Worm (Caenorhabditis elegans) whole organism, L2 larva: ENCODE data around the gene M88.4.
A peak's percentile ranks its signal among the peaks of the same experiment; 100 is the strongest.

Source experiments
- C34F6.9 ChIP-seq: fragments of 150-350 bp; optimal IDR thresholded peaks from 2 replicates; lab custom pipeline; 2014; ENCODE audit warnings: missing biosample characterization, missing genetic modification characterization
- F13H6.1 ChIP-seq: sonication (generic microtip); optimal IDR thresholded peaks from 2 replicates; lab custom pipeline; 2016; ENCODE audit warnings: missing genetic modification characterization, missing compliant biosample characterization
- R02D3.7 ChIP-seq: fragments of 150-350 bp; optimal IDR thresholded peaks from 2 replicates; lab custom pipeline; 2014; ENCODE audit warnings: missing biosample characterization, missing genetic modification characterization
- Y55F3AM.14 ChIP-seq: fragments of 200-800 bp; sonication (Bioruptor generic); optimal IDR thresholded peaks from 2 replicates; lab custom pipeline; 2018; ENCODE audit warnings: mild to moderate bottlenecking, missing genetic modification characterization, missing compliant biosample characterization
- ZK546.5 ChIP-seq: sonication (generic microtip); optimal IDR thresholded peaks from 2 replicates; lab custom pipeline; 2017; ENCODE audit warnings: missing biosample characterization, missing genetic modification characterization
- alr-1 ChIP-seq: fragments of 150-350 bp; optimal IDR thresholded peaks from 2 replicates; lab custom pipeline; 2014; ENCODE audit warnings: missing biosample characterization, missing genetic modification characterization
- aly-2 ChIP-seq: fragments of 150-350 bp; optimal IDR thresholded peaks from 2 replicates; lab custom pipeline; 2014; ENCODE audit warnings: missing biosample characterization, missing genetic modification characterization
- ama-1 ChIP-seq: fragments of 150-350 bp; optimal IDR thresholded peaks from 2 replicates; lab custom pipeline; 2018; ENCODE audit warnings: inconsistent platforms
- blmp-1 ChIP-seq: sonication (generic microtip); optimal IDR thresholded peaks from 2 replicates; lab custom pipeline; 2017; ENCODE audit warnings: missing genetic modification characterization, mild to moderate bottlenecking, missing compliant biosample characterization, antibody characterized with exemption, moderate library complexity; ENCODE audit not compliant: insufficient read depth
- ceh-16 ChIP-seq: fragments of 150-350 bp; optimal IDR thresholded peaks from 2 replicates; lab custom pipeline; 2014; ENCODE audit warnings: missing biosample characterization, missing genetic modification characterization
- ceh-82 ChIP-seq: fragments of 150-350 bp; optimal IDR thresholded peaks from 2 replicates; lab custom pipeline; 2014; ENCODE audit warnings: missing biosample characterization, missing genetic modification characterization
- crh-2 ChIP-seq: sonication (generic microtip); optimal IDR thresholded peaks from 2 replicates; lab custom pipeline; 2017; ENCODE audit warnings: missing biosample characterization, missing genetic modification characterization
- dmd-4 ChIP-seq: sonication (generic microtip); optimal IDR thresholded peaks from 2 replicates; lab custom pipeline; 2017; ENCODE audit warnings: missing biosample characterization, missing genetic modification characterization
- egl-27 ChIP-seq: sonication (generic microtip); optimal IDR thresholded peaks from 3 replicates; lab custom pipeline; 2017; ENCODE audit warnings: missing biosample characterization, missing genetic modification reagents, missing genetic modification characterization
- elt-1 ChIP-seq: fragments of 150-350 bp; optimal IDR thresholded peaks from 2 replicates; lab custom pipeline; 2014; ENCODE audit warnings: missing biosample characterization, missing genetic modification characterization
- elt-3 ChIP-seq: sonication (generic microtip); optimal IDR thresholded peaks from 2 replicates; lab custom pipeline; 2017; ENCODE audit warnings: missing biosample characterization, missing genetic modification characterization
- fos-1 ChIP-seq: fragments of 150-350 bp; optimal IDR thresholded peaks from 2 replicates; lab custom pipeline; 2014; ENCODE audit warnings: missing biosample characterization, missing genetic modification characterization
- gmeb-1 ChIP-seq: fragments of 150-350 bp; optimal IDR thresholded peaks from 2 replicates; lab custom pipeline; 2014; ENCODE audit warnings: missing biosample characterization, missing genetic modification characterization
- lin-11 ChIP-seq: fragments of 150-350 bp; sonication (generic microtip); optimal IDR thresholded peaks from 2 replicates; lab custom pipeline; 2014; ENCODE audit warnings: missing biosample characterization, missing genetic modification characterization, inconsistent platforms, mixed read lengths
- lin-13 ChIP-seq: fragments of 150-350 bp; optimal IDR thresholded peaks from 2 replicates; lab custom pipeline; 2014; ENCODE audit warnings: missing biosample characterization, missing genetic modification reagents, missing genetic modification characterization
- lin-39 ChIP-seq: fragments of 150-350 bp; optimal IDR thresholded peaks from 2 replicates; lab custom pipeline; 2014; ENCODE audit warnings: missing biosample characterization, missing genetic modification reagents, missing genetic modification characterization
- lsy-2 ChIP-seq, 2 experiments: fragments of 150-350 bp in 1 of 2; sonication (generic microtip) in 1 of 2; optimal IDR thresholded peaks; 2 replicates each; lab custom pipeline; 2014 to 2017; ENCODE audit warnings: missing biosample characterization in 2 of 2, missing genetic modification characterization in 2 of 2
- mab-5 ChIP-seq: fragments of 150-350 bp; optimal IDR thresholded peaks from 2 replicates; lab custom pipeline; 2014; ENCODE audit warnings: missing biosample characterization, missing genetic modification characterization
- mbf-1 ChIP-seq: sonication (generic microtip); optimal IDR thresholded peaks from 2 replicates; lab custom pipeline; 2017; ENCODE audit warnings: missing biosample characterization, missing genetic modification characterization
- mdl-1 ChIP-seq, 2 experiments: fragments of 150-350 bp in 1 of 2; sonication (generic microtip) in 1 of 2; optimal IDR thresholded peaks; 2 replicates each; lab custom pipeline; 2017; ENCODE audit warnings: missing biosample characterization in 2 of 2, missing genetic modification characterization in 2 of 2
- nhr-10 ChIP-seq: sonication (generic microtip); optimal IDR thresholded peaks from 2 replicates; lab custom pipeline; 2017; ENCODE audit warnings: missing biosample characterization, missing genetic modification characterization
- nhr-11 ChIP-seq: fragments of 150-350 bp; optimal IDR thresholded peaks from 2 replicates; lab custom pipeline; 2014; ENCODE audit warnings: missing biosample characterization, missing genetic modification characterization
- nhr-12 ChIP-seq: fragments of 150-350 bp; optimal IDR thresholded peaks from 2 replicates; lab custom pipeline; 2014; ENCODE audit warnings: missing biosample characterization, missing genetic modification characterization
- nhr-129 ChIP-seq: fragments of 150-350 bp; optimal IDR thresholded peaks from 2 replicates; lab custom pipeline; 2014; ENCODE audit warnings: missing biosample characterization, missing genetic modification characterization
- nhr-21 ChIP-seq: fragments of 150-350 bp; optimal IDR thresholded peaks from 2 replicates; lab custom pipeline; 2014; ENCODE audit warnings: missing biosample characterization, missing genetic modification characterization
- nhr-23 ChIP-seq: fragments of 150-350 bp; optimal IDR thresholded peaks from 2 replicates; lab custom pipeline; 2014; ENCODE audit warnings: missing biosample characterization, missing genetic modification reagents, missing genetic modification characterization
- nhr-237 ChIP-seq: fragments of 150-350 bp; optimal IDR thresholded peaks from 2 replicates; lab custom pipeline; 2014; ENCODE audit warnings: missing biosample characterization, missing genetic modification characterization
- nhr-25 ChIP-seq: fragments of 150-350 bp; sonication (generic microtip); optimal IDR thresholded peaks from 3 replicates; lab custom pipeline; 2014; ENCODE audit warnings: missing biosample characterization, missing genetic modification characterization
- nhr-6 ChIP-seq: fragments of 150-350 bp; optimal IDR thresholded peaks from 2 replicates; lab custom pipeline; 2014; ENCODE audit warnings: missing biosample characterization, missing genetic modification characterization
- nhr-77 ChIP-seq: fragments of 150-350 bp; optimal IDR thresholded peaks from 2 replicates; lab custom pipeline; 2014; ENCODE audit warnings: missing biosample characterization, missing genetic modification characterization
- peb-1 ChIP-seq: fragments of 150-350 bp; optimal IDR thresholded peaks from 2 replicates; lab custom pipeline; 2014; ENCODE audit warnings: missing biosample characterization, missing genetic modification characterization
- sem-4 ChIP-seq: fragments of 150-350 bp; optimal IDR thresholded peaks from 2 replicates; lab custom pipeline; 2014; ENCODE audit warnings: missing biosample characterization, missing genetic modification reagents, missing genetic modification characterization
- skn-1 ChIP-seq: sonication (generic microtip); optimal IDR thresholded peaks from 2 replicates; lab custom pipeline; 2017; ENCODE audit warnings: missing biosample characterization, missing genetic modification characterization
- sma-3 ChIP-seq: sonication (generic microtip); optimal IDR thresholded peaks from 2 replicates; lab custom pipeline; 2016; ENCODE audit warnings: missing genetic modification reagents, missing genetic modification characterization, missing compliant biosample characterization
- sma-9 ChIP-seq, 2 experiments: fragments of 150-350 bp in 1 of 2; sonication (generic microtip) in 1 of 2; optimal IDR thresholded peaks; 2 replicates each; lab custom pipeline; 2014 to 2016; ENCODE audit warnings: missing genetic modification characterization in 2 of 2, mild to moderate bottlenecking in 1 of 2, missing biosample characterization in 1 of 2, missing compliant biosample characterization in 1 of 2, missing genetic modification reagents in 1 of 2, moderate library complexity in 1 of 2
- snpc-4 ChIP-seq: fragments of 150-350 bp; optimal IDR thresholded peaks from 2 replicates; lab custom pipeline; 2014; ENCODE audit warnings: missing biosample characterization, missing genetic modification characterization
- unc-39 ChIP-seq: fragments of 150-350 bp; optimal IDR thresholded peaks from 2 replicates; lab custom pipeline; 2014; ENCODE audit warnings: missing biosample characterization, missing genetic modification characterization
- unc-55 ChIP-seq: fragments of 150-350 bp; sonication (generic microtip); optimal IDR thresholded peaks from 3 replicates; lab custom pipeline; 2014; ENCODE audit warnings: missing biosample characterization, missing genetic modification reagents, missing genetic modification characterization
- unc-62 ChIP-seq: fragments of 150-350 bp; optimal IDR thresholded peaks from 2 replicates; lab custom pipeline; 2014; ENCODE audit warnings: missing biosample characterization, missing genetic modification reagents, missing genetic modification characterization
- zag-1 ChIP-seq: fragments of 150-350 bp; optimal IDR thresholded peaks from 2 replicates; lab custom pipeline; 2014; ENCODE audit warnings: missing biosample characterization, missing genetic modification characterization
- ztf-1 ChIP-seq: fragments of 200-800 bp; sonication (Bioruptor generic); conservative IDR thresholded peaks from 2 replicates; pipeline ENCODE4 v1.3.6; 2022; ENCODE audit warnings: missing genetic modification characterization, missing compliant biosample characterization
- ztf-11 ChIP-seq: sonication (generic microtip); optimal IDR thresholded peaks from 2 replicates; lab custom pipeline; 2017; ENCODE audit warnings: missing biosample characterization, missing genetic modification characterization
- ztf-4 ChIP-seq: fragments of 150-350 bp; optimal IDR thresholded peaks from 2 replicates; lab custom pipeline; 2014; ENCODE audit warnings: missing biosample characterization, missing genetic modification characterization

Gene M88.4

DNA sequence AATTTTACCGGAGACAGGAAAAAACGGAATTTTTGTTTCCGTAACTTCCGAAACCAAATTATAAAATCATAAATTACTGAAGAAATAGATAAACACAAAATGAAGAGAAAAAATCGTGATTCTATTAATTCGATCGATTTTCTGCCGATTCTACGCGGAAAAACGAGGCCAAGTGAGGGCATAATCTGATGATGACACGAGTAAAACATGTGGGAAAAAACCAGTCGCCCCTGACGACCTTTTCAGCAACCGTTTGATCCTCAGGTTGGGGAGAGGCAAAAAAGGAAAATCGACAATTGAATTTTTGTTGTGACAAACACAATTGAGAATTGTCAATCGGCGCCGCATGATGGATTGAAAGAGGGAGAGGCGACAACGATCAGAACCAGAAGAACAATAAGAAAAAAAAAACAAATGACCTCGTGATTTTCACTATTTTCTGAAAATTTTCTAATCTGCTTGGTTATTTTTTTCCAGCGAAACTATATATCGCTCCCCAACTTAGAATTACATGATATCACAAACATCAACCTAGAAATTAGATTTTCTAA is 43.8 kb upstream of the M88.4 start:
- peak; percentile 74 for TF ChIP-seq nhr-25 (tag; lab: Kevin White, UChicago)
- TF ChIP-seq lin-13 (GFP tag; lab: Kevin White, UChicago): no peak
- TF ChIP-seq blmp-1 (tag; lab: Kevin White, UChicago): peak; percentile 56

DNA sequence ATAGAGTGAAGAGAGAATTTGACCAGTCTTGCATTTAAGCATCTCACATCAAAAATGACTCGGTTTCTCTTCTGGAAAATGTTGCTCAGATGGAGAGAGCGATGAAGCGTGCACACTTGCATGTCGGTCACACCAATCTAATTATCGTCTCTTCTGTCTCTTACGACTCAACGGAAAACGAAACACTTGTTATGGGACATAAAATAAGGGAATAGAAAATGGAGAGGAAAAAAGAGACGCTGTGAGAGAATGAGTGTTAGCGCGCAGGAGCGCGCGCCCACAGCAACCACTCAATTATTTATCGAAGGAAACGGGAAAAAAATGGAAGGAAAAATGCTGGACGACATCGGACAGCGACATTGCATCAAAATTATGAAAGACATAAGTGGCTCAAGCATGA is 43.1 kb upstream of the M88.4 start:
- TF ChIP-seq nhr-129: peak; percentile 72
- TF ChIP-seq egl-27 (tag; lab: Kevin White, UChicago): no peak
- TF ChIP-seq ztf-4: peak; percentile 1
- TF ChIP-seq aly-2 (tag; lab: Kevin White, UChicago): no peak
- no peak for TF ChIP-seq ztf-1
- no peak for TF ChIP-seq blmp-1 (tag; lab: Kevin White, UChicago)
- TF ChIP-seq ztf-11: no peak
- TF ChIP-seq crh-2 (tag; lab: Kevin White, UChicago): no peak
- no peak for TF ChIP-seq mab-5 (tag; lab: Kevin White, UChicago)
- no peak for TF ChIP-seq nhr-21
- TF ChIP-seq fos-1 (tag; lab: Kevin White, UChicago): no peak
- peak; percentile 29 to 58 for TF ChIP-seq lsy-2 (tag; optimal IDR thresholded peaks at IDR 0.05; lab: Kevin White, UChicago)
- TF ChIP-seq ZK546.5 (tag; lab: Kevin White, UChicago): no peak
- TF ChIP-seq lin-13 (GFP tag; lab: Kevin White, UChicago): no peak
- TF ChIP-seq peb-1 (tag; lab: Kevin White, UChicago): no peak
- peak; percentile 20 for TF ChIP-seq lin-11
- TF ChIP-seq R02D3.7: no peak
- TF ChIP-seq Y55F3AM.14 (GFP tag; lab: Kevin White, UChicago): no peak
- TF ChIP-seq nhr-77: no peak
- TF ChIP-seq nhr-23 (tag; lab: Kevin White, UChicago): no peak
- TF ChIP-seq F13H6.1 (tag; lab: Kevin White, UChicago): peak; percentile 57
- TF ChIP-seq nhr-237: no peak
- no peak for TF ChIP-seq elt-3
- TF ChIP-seq gmeb-1 (tag; lab: Kevin White, UChicago): no peak
- peak; percentile 42 for TF ChIP-seq unc-39 (tag; lab: Kevin White, UChicago)
- TF ChIP-seq skn-1: no peak
- no peak for TF ChIP-seq sma-3 (GFP tag; lab: Kevin White, UChicago)
- no peak for TF ChIP-seq nhr-6 (tag; lab: Kevin White, UChicago)
- TF ChIP-seq mdl-1 (tag; optimal IDR thresholded peaks at IDR 0.05; lab: Kevin White, UChicago): no peak
- TF ChIP-seq ceh-82 (tag; lab: Kevin White, UChicago): no peak
- no peak for TF ChIP-seq unc-62 (GFP tag; lab: Kevin White, UChicago)
- TF ChIP-seq ama-1: no peak
- no peak for TF ChIP-seq lin-39
- peak; percentile 59 for TF ChIP-seq sem-4 (tag; lab: Kevin White, UChicago)
- TF ChIP-seq snpc-4 (tag; lab: Kevin White, UChicago): no peak
- no peak for TF ChIP-seq dmd-4
- peak; percentile 23 for TF ChIP-seq alr-1
- no peak for TF ChIP-seq sma-9 (GFP tag; optimal IDR thresholded peaks at IDR 0.05; lab: Kevin White, UChicago)
- TF ChIP-seq sma-9 (tag; optimal IDR thresholded peaks at IDR 0.05; lab: Kevin White, UChicago): no peak
- TF ChIP-seq mbf-1: no peak
- no peak for TF ChIP-seq nhr-10 (tag; lab: Kevin White, UChicago)
- TF ChIP-seq elt-1 (tag; lab: Kevin White, UChicago): no peak
- TF ChIP-seq zag-1 (tag; lab: Kevin White, UChicago): peak; percentile 45
- TF ChIP-seq nhr-11 (tag; lab: Kevin White, UChicago): no peak
- peak; percentile 22 for TF ChIP-seq C34F6.9 (tag; lab: Kevin White, UChicago)
- no peak for TF ChIP-seq ceh-16 (tag; lab: Kevin White, UChicago)
- TF ChIP-seq nhr-12 (tag; lab: Kevin White, UChicago): no peak
- TF ChIP-seq nhr-25 (tag; lab: Kevin White, UChicago): no peak
- peak; percentile 32 for TF ChIP-seq unc-55 (GFP tag; lab: Kevin White, UChicago)
